Worm (Caenorhabditis elegans): Measurements from ENCODE around the gene srh-76.

Gene srh-76

DNA sequence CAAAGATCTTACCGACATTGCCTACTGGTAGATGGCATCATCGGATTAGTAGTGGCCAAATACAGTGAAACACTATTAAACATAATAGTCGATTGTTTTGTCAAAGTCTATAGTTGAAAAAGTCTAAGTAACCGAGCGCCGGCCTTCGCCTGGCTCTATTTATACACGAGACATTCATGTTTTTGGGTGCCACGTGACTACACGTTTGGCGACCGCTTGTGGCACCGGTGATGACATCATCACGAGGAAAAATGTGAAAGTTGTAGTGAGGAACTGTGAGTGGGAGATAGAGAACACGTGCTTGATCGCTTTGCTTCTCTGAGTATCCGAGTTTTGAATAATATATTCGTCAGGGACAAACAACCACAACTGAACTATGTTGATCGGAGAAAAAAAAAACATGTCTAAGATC is 10.7 kb downstream of the srh-76 start:
- TF ChIP-seq mel-28 (tag; optimal IDR thresholded peaks at IDR 0.05; ENCODE audit: borderline replicate concordance), result no peak
- peak; percentile 52; the same call in 1 of the 2 replicates for TF ChIP-seq lin-26 (GFP tag; IDR thresholded peaks at IDR 0.05)
- peak; percentile 60; the same call in 1 of the 2 replicates for TF ChIP-seq Y95B8A.8 (GFP tag; IDR thresholded peaks at IDR 0.05)
- no peak for TF ChIP-seq lsl-1 (GFP tag; optimal IDR thresholded peaks at IDR 0.05)
- TF ChIP-seq lin-35 (GFP tag; optimal IDR thresholded peaks at IDR 0.05), result no peak
- peak; percentile 70 for TF ChIP-seq nfyb-1 (GFP tag; IDR thresholded peaks at IDR 0.05)
- TF ChIP-seq tbp1 (GFP tag; optimal IDR thresholded peaks at IDR 0.05), result peak; percentile 56
- TF ChIP-seq rcor-1 (GFP tag; IDR thresholded peaks at IDR 0.05), result peak; percentile 49; the same call in 1 of the 2 replicates
- TF ChIP-seq sea-2 (GFP tag; IDR thresholded peaks at IDR 0.05), result 0 out of 2 replicates have a peak, but pooled peaks have one; percentile 38
- TF ChIP-seq let-607 (tag; optimal IDR thresholded peaks at IDR 0.05), result peak in 1 of 2 experiments; percentile 15
- TF ChIP-seq madf-8 (GFP tag; conservative IDR thresholded peaks at IDR 0.05), result no peak
- TF ChIP-seq hmg-1.2 (GFP tag; IDR thresholded peaks at IDR 0.05), result peak; percentile 20; the same call in 1 of the 2 replicates
- 0 out of 2 replicates have a peak, but pooled peaks have one; percentile 23 for TF ChIP-seq lir-1 (GFP tag; conservative IDR thresholded peaks at IDR 0.05)
- TF ChIP-seq ama-1 (optimal IDR thresholded peaks at IDR 0.05), result peak; percentile 69
- no peak for TF ChIP-seq ama-1 (GFP tag; optimal IDR thresholded peaks at IDR 0.05)
- TF ChIP-seq Y67H2A.10 (GFP tag; conservative IDR thresholded peaks at IDR 0.05), result peak; percentile 63
- peak; percentile 36 for TF ChIP-seq attf-5 (GFP tag; optimal IDR thresholded peaks at IDR 0.05)
- TF ChIP-seq die-1 (tag; optimal IDR thresholded peaks at IDR 0.05), result peak; percentile 25
- TF ChIP-seq T26A5.8 (tag; optimal IDR thresholded peaks at IDR 0.05), result no peak
- peak; percentile 64 for TF ChIP-seq atf-7 (tag; optimal IDR thresholded peaks at IDR 0.05)
- peak; percentile 82 for TF ChIP-seq K11D2.4 (GFP tag; IDR thresholded peaks at IDR 0.05)
- TF ChIP-seq B0035.1 (tag; optimal IDR thresholded peaks at IDR 0.05), result no peak
- TF ChIP-seq F22D6.2 (tag; optimal IDR thresholded peaks at IDR 0.05), result peak; percentile 68
- TF ChIP-seq snpc-3.4 (tag; optimal IDR thresholded peaks at IDR 0.05), result no peak
- TF ChIP-seq let-526 (GFP tag; IDR thresholded peaks at IDR 0.05), result peak; percentile 67; the same call in 1 of the 2 replicates
- TF ChIP-seq ztf-28 (GFP tag; IDR thresholded peaks at IDR 0.05), result no peak
- peak; percentile 58; the same call in 1 of the 2 replicates for TF ChIP-seq cebp-1 (GFP tag; IDR thresholded peaks at IDR 0.05)
- TF ChIP-seq cebp-1 (tag; optimal IDR thresholded peaks at IDR 0.05), result peak; percentile 79
- no peak for TF ChIP-seq snpc-4 (GFP tag; optimal IDR thresholded peaks at IDR 0.05)
- TF ChIP-seq snpc-4 (tag; optimal IDR thresholded peaks at IDR 0.05), result peak in 2 of 4 experiments; percentile 26 to 47
- no peak for TF ChIP-seq T07F8.4 (tag; optimal IDR thresholded peaks at IDR 0.05)
- TF ChIP-seq somi-1 (GFP tag; optimal IDR thresholded peaks at IDR 0.05), result peak; percentile 78
- TF ChIP-seq nhr-80 (tag; optimal IDR thresholded peaks at IDR 0.05), result peak; percentile 17
- TF ChIP-seq chd-7 (tag; optimal IDR thresholded peaks at IDR 0.05), result peak; percentile 51
- peak; percentile 58 for TF ChIP-seq ceh-27 (GFP tag; optimal IDR thresholded peaks at IDR 0.05)
- TF ChIP-seq tlf-1 (GFP tag; optimal IDR thresholded peaks at IDR 0.05), result peak; percentile 25
- peak; percentile 44; the same call in 1 of the 2 replicates for TF ChIP-seq ekl-4 (GFP tag; IDR thresholded peaks at IDR 0.05)
- 0 out of 2 replicates have a peak, but pooled peaks have one; percentile 10 for TF ChIP-seq madf-3 (GFP tag; IDR thresholded peaks at IDR 0.05)
- TF ChIP-seq pbrm-1 (GFP tag; IDR thresholded peaks at IDR 0.05), result 0 out of 2 replicates have a peak, but pooled peaks have one; percentile 48
- TF ChIP-seq hlh-26 (GFP tag; conservative IDR thresholded peaks at IDR 0.05), result no peak
- TF ChIP-seq ztf-26 (tag; optimal IDR thresholded peaks at IDR 0.05), result peak; percentile 42
- peak; percentile 74 for TF ChIP-seq lin-40 (tag; optimal IDR thresholded peaks at IDR 0.05)
- peak; percentile 79 for TF ChIP-seq egl-44 (GFP tag; IDR thresholded peaks at IDR 0.05)
- TF ChIP-seq aptf-2 (GFP tag; conservative IDR thresholded peaks at IDR 0.05), result no peak
- peak; percentile 56 for TF ChIP-seq C06A6.2 (GFP tag; conservative IDR thresholded peaks at IDR 0.05)
- TF ChIP-seq Y53G8AR.9 (GFP tag; conservative IDR thresholded peaks at IDR 0.05), result no peak
- TF ChIP-seq dpff-1 (tag; optimal IDR thresholded peaks at IDR 0.05), result peak; percentile 12
- TF ChIP-seq K12H6.12 (tag; optimal IDR thresholded peaks at IDR 0.05), result peak; percentile 17
